Fruit fly (Drosophila melanogaster): Measurements from ENCODE around the gene Cyp6d5.
A peak's percentile ranks its signal among the peaks of the same experiment; 100 is the strongest.

Gene Cyp6d5

dm6 chr3R:14056320-14057053, 27.5 kb downstream of the Cyp6d5 start, which contains the start of gene foxo (continued):
- TF ChIP-seq tna (GFP tag; IDR thresholded peaks at IDR 0.05; ENCODE audit: partially characterized antibody) (peak; percentile 34; the same call in 1 of the 2 replicates), ap (GFP tag; IDR thresholded peaks at IDR 0.05) (no peak; the same call in 1 of the 2 replicates), CG2889 (GFP tag; IDR thresholded peaks at IDR 0.05) (no peak), CG2202 (tag; optimal IDR thresholded peaks at IDR 0.05) (no peak), so (GFP tag; IDR thresholded peaks at IDR 0.05) (peak; percentile 46; the same call in 1 of the 3 replicates), CG17328 (GFP tag; IDR thresholded peaks at IDR 0.05) (0 out of 2 replicates have a peak, but pooled peaks have one; percentile 49), CG6689 (GFP tag; IDR thresholded peaks at IDR 0.05) (peak; percentile 69), Taf1 (GFP tag; IDR thresholded peaks at IDR 0.05) (no peak), CG7271 (tag; optimal IDR thresholded peaks at IDR 0.05) (no peak), CG31365 (tag; optimal IDR thresholded peaks at IDR 0.05) (no peak), CG15479 (GFP tag; optimal IDR thresholded peaks at IDR 0.05) (no peak), Jarid2 (GFP tag; optimal IDR thresholded peaks at IDR 0.05) (peak; percentile 89), CG31388 (GFP tag; optimal IDR thresholded peaks at IDR 0.05) (no peak), psq (GFP tag; optimal IDR thresholded peaks at IDR 0.05) (no peak), CG10565 (GFP tag; optimal IDR thresholded peaks at IDR 0.05) (no peak), CG8924 (tag; optimal IDR thresholded peaks at IDR 0.05) (peak; percentile 94), bbx (GFP tag; IDR thresholded peaks at IDR 0.05; ENCODE audit: partially characterized antibody) (peak; percentile 42; the same call in 1 of the 2 replicates), CG4404 (GFP tag; IDR thresholded peaks at IDR 0.05) (peak; percentile 27; the same call in 1 of the 2 replicates), chn (GFP tag; optimal IDR thresholded peaks at IDR 0.05) (no peak), da (GFP tag; optimal IDR thresholded peaks at IDR 0.05) (no peak), Side (GFP tag; optimal IDR thresholded peaks at IDR 0.05) (no peak), CG15269 (tag; optimal IDR thresholded peaks at IDR 0.05) (peak; percentile 92), Ets97D (GFP tag; optimal IDR thresholded peaks at IDR 0.05) (no peak), chif (GFP tag; optimal IDR thresholded peaks at IDR 0.05) (peak in 1 of 2 experiments; percentile 33), CG18476 (GFP tag; optimal IDR thresholded peaks at IDR 0.05) (peak; percentile 55), CG4617 (GFP tag; optimal IDR thresholded peaks at IDR 0.05; ENCODE audit: borderline replicate concordance) (no peak), CG15011 (GFP tag; optimal IDR thresholded peaks at IDR 0.05) (peak; percentile 79), Vsx1 (GFP tag; optimal IDR thresholded peaks at IDR 0.05) (peak; percentile 73), inv (GFP tag; IDR thresholded peaks at IDR 0.05; ENCODE audit: partially characterized antibody) (no peak), bcd (GFP tag; optimal IDR thresholded peaks at IDR 0.05) (peak; percentile 85), ken (GFP tag; IDR thresholded peaks at IDR 0.05) (peak; percentile 24; the same call in 2 of the 3 replicates), CG11093 (GFP tag; IDR thresholded peaks at IDR 0.05) (no peak), CG1603 (tag; optimal IDR thresholded peaks at IDR 0.05) (peak; percentile 25), mirr (GFP tag; optimal IDR thresholded peaks at IDR 0.05) (peak; percentile 49), nom (GFP tag; optimal IDR thresholded peaks at IDR 0.05) (peak; percentile 39), H15 (GFP tag; IDR thresholded peaks at IDR 0.05) (no peak), TFAM (GFP tag; optimal IDR thresholded peaks at IDR 0.05) (no peak), HLH54F (GFP tag; optimal IDR thresholded peaks at IDR 0.05) (peak; percentile 36), knrl (GFP tag; IDR thresholded peaks at IDR 0.05; ENCODE audit: partially characterized antibody) (no peak), Bgb (GFP tag; IDR thresholded peaks at IDR 0.05; ENCODE audit: partially characterized antibody) (peak; percentile 64), CG14710 (tag; optimal IDR thresholded peaks at IDR 0.05) (peak; percentile 74), CG42726 (GFP tag; IDR thresholded peaks at IDR 0.05; ENCODE audit: partially characterized antibody) (no peak), CG12744 (GFP tag; optimal IDR thresholded peaks at IDR 0.05) (no peak), Rx (GFP tag; IDR thresholded peaks at IDR 0.05) (no peak), corto (GFP tag; optimal IDR thresholded peaks at IDR 0.05) (no peak), nau (GFP tag; optimal IDR thresholded peaks at IDR 0.05) (peak; percentile 66), CG17829 (tag; optimal IDR thresholded peaks at IDR 0.05) (peak; percentile 86), CG2116 (GFP tag; optimal IDR thresholded peaks at IDR 0.05) (peak; percentile 56)

Data from whole organism, embryonic.